Worm (Caenorhabditis elegans) whole organism, L3 larva: ENCODE results near the gene F17A2.13.
"Not testable (repeated sequence)": the region's sequence is repeated elsewhere in the genome, so short reads cannot be mapped to it uniquely, and the experiment has no call there.

Experiments used
- R02D3.7 ChIP-seq: fragments of 150-350 bp; optimal IDR thresholded peaks from 2 replicates; lab custom pipeline; 2014; ENCODE audit warnings: missing biosample characterization, missing genetic modification characterization
- ZK546.5 ChIP-seq: sonication (generic microtip); optimal IDR thresholded peaks from 2 replicates; lab custom pipeline; 2017; ENCODE audit warnings: missing biosample characterization, missing genetic modification characterization
- aly-2 ChIP-seq: fragments of 150-350 bp; optimal IDR thresholded peaks from 2 replicates; lab custom pipeline; 2014; ENCODE audit warnings: missing biosample characterization, missing genetic modification characterization
- ceh-16 ChIP-seq: sonication (generic microtip); optimal IDR thresholded peaks from 2 replicates; lab custom pipeline; 2017; ENCODE audit warnings: missing biosample characterization, missing genetic modification characterization
- egl-5 ChIP-seq: fragments of 150-350 bp; optimal IDR thresholded peaks from 2 replicates; lab custom pipeline; 2017; ENCODE audit warnings: missing biosample characterization, missing genetic modification reagents, missing genetic modification characterization, inconsistent platforms
- elt-2 ChIP-seq: sonication (generic microtip); optimal IDR thresholded peaks from 2 replicates; lab custom pipeline; 2016; ENCODE audit warnings: missing genetic modification reagents, mild to moderate bottlenecking, missing genetic modification characterization, missing compliant biosample characterization
- fkh-2 ChIP-seq: fragments of 150-350 bp; optimal IDR thresholded peaks from 2 replicates; lab custom pipeline; 2014; ENCODE audit warnings: missing biosample characterization, missing genetic modification reagents, missing genetic modification characterization
- fos-1 ChIP-seq: fragments of 150-350 bp; optimal IDR thresholded peaks from 2 replicates; lab custom pipeline; 2014; ENCODE audit warnings: missing biosample characterization, missing genetic modification characterization
- jun-1 ChIP-seq: fragments of 150-350 bp; optimal IDR thresholded peaks from 2 replicates; lab custom pipeline; 2014; ENCODE audit warnings: missing biosample characterization, missing genetic modification reagents, missing genetic modification characterization
- lin-15B ChIP-seq: fragments of 150-350 bp; optimal IDR thresholded peaks from 2 replicates; lab custom pipeline; 2014; ENCODE audit warnings: missing biosample characterization, missing genetic modification characterization
- lin-39 ChIP-seq: fragments of 150-350 bp; optimal IDR thresholded peaks from 2 replicates; lab custom pipeline; 2018; ENCODE audit warnings: missing biosample characterization, missing genetic modification reagents, missing genetic modification characterization
- lsy-12 ChIP-seq: sonication (generic microtip); optimal IDR thresholded peaks from 2 replicates; lab custom pipeline; 2016; ENCODE audit warnings: mild to moderate bottlenecking, missing genetic modification characterization, missing compliant biosample characterization
- mdl-1 ChIP-seq: fragments of 150-350 bp; optimal IDR thresholded peaks from 2 replicates; lab custom pipeline; 2014; ENCODE audit warnings: missing biosample characterization, missing genetic modification characterization
- nfya-1 ChIP-seq: sonication (generic microtip); optimal IDR thresholded peaks from 2 replicates; lab custom pipeline; 2017; ENCODE audit warnings: missing genetic modification characterization, mild to moderate bottlenecking, missing compliant biosample characterization, antibody characterized with exemption, moderate library complexity; ENCODE audit not compliant: insufficient read depth
- nhr-11 ChIP-seq: fragments of 150-350 bp; optimal IDR thresholded peaks from 2 replicates; lab custom pipeline; 2014; ENCODE audit warnings: missing biosample characterization, missing genetic modification characterization
- nhr-12 ChIP-seq: fragments of 150-350 bp; optimal IDR thresholded peaks from 2 replicates; lab custom pipeline; 2014; ENCODE audit warnings: missing biosample characterization, missing genetic modification characterization
- nhr-23 ChIP-seq: fragments of 150-350 bp; optimal IDR thresholded peaks from 2 replicates; lab custom pipeline; 2014; ENCODE audit warnings: missing biosample characterization, missing genetic modification reagents, missing genetic modification characterization
- nhr-237 ChIP-seq: fragments of 150-350 bp; optimal IDR thresholded peaks from 2 replicates; lab custom pipeline; 2014; ENCODE audit warnings: missing biosample characterization, missing genetic modification characterization
- nhr-25 ChIP-seq: sonication (generic microtip); optimal IDR thresholded peaks from 2 replicates; lab custom pipeline; 2017; ENCODE audit warnings: missing biosample characterization, missing genetic modification characterization
- nhr-28 ChIP-seq: fragments of 150-350 bp; optimal IDR thresholded peaks from 2 replicates; lab custom pipeline; 2014; ENCODE audit warnings: missing biosample characterization, missing genetic modification characterization
- nhr-43 ChIP-seq: sonication (generic microtip); optimal IDR thresholded peaks from 2 replicates; lab custom pipeline; 2016; ENCODE audit warnings: mild to moderate bottlenecking, missing genetic modification characterization, missing compliant biosample characterization; ENCODE audit not compliant: poor library complexity, severe bottlenecking
- sea-2 ChIP-seq: fragments of 150-350 bp; sonication (generic microtip); optimal IDR thresholded peaks from 4 replicates; lab custom pipeline; 2014; ENCODE audit warnings: missing biosample characterization, missing genetic modification reagents, missing genetic modification characterization
- snpc-4 ChIP-seq: fragments of 150-350 bp; optimal IDR thresholded peaks from 2 replicates; lab custom pipeline; 2014; ENCODE audit warnings: missing biosample characterization, missing genetic modification characterization
- tbx-2 ChIP-seq: sonication (generic microtip); optimal IDR thresholded peaks from 2 replicates; lab custom pipeline; 2016; ENCODE audit warnings: mild to moderate bottlenecking, missing genetic modification characterization, missing compliant biosample characterization
- unc-62 ChIP-seq: fragments of 150-350 bp; sonication (generic microtip); optimal IDR thresholded peaks from 4 replicates; lab custom pipeline; 2014; ENCODE audit warnings: missing biosample characterization, missing genetic modification reagents, missing genetic modification characterization
- zag-1 ChIP-seq: fragments of 150-350 bp; optimal IDR thresholded peaks from 2 replicates; lab custom pipeline; 2014; ENCODE audit warnings: missing biosample characterization, missing genetic modification characterization
- ztf-11 ChIP-seq: fragments of 150-350 bp; optimal IDR thresholded peaks from 2 replicates; lab custom pipeline; 2014; ENCODE audit warnings: missing biosample characterization, missing genetic modification characterization
- ztf-4 ChIP-seq: fragments of 150-350 bp; optimal IDR thresholded peaks from 2 replicates; lab custom pipeline; 2014; ENCODE audit warnings: missing biosample characterization, missing genetic modification characterization

The F17A2.13 gene

DNA sequence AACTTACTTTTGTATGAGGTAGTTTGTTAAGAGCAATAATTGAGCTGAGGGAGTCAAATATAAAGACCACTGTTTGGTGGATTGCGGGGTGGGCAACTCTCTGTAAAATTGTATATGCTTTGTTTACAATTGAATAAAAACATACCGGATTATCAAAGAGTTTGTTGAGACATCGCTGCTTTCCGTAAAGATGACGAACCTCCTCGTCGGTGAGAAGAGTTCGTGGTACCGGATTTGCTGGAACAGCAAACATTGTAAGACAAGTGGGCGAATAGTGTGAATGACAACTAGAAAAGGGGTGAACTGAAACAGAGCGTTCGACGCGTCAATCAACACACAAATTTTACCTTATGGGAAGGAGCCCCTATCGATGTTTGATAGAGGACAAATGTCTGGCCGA lies 25.1 kb upstream of the F17A2.13 start, which contains the start of gene W06D11.2:
Gene W06D11.2 (minus strand): TSS at position 339 of the 400 bp plus-strand sequence.
- TF ChIP-seq fkh-2 (tag; lab: Kevin White, UChicago) (no peak), mdl-1 (tag; lab: Kevin White, UChicago) (no peak), ztf-4 (no peak)

DNA sequence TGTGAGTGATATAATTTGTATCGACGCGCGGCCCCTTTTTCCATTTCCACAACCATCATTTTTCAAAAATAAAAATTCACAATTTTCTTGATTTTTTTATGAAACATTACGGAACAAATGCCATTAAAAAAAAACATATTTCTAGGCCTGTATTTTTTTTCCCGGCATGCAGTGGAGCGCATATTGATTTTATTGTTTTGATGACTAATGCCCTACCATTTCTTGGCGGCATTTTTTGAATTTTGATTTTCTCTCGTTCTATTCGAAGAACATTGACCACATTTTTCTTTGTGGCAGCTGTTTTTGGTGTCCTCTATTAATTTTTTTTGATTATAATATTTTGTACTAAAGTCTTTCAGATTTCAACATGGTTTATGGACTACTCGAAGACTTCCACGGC lies 23.1 kb upstream of the F17A2.13 start, which contains the start of gene W06D11.3:
Gene W06D11.3 (plus strand): TSS at position 360 of the 400 bp plus-strand sequence.
- TF ChIP-seq elt-2 (tag; lab: Kevin White, UChicago), result no peak
- TF ChIP-seq snpc-4 (tag; lab: Kevin White, UChicago), result no peak
- TF ChIP-seq lin-39 (tag; lab: Kevin White, UChicago), result no peak
- TF ChIP-seq jun-1 (tag; lab: Kevin White, UChicago), result no peak

DNA sequence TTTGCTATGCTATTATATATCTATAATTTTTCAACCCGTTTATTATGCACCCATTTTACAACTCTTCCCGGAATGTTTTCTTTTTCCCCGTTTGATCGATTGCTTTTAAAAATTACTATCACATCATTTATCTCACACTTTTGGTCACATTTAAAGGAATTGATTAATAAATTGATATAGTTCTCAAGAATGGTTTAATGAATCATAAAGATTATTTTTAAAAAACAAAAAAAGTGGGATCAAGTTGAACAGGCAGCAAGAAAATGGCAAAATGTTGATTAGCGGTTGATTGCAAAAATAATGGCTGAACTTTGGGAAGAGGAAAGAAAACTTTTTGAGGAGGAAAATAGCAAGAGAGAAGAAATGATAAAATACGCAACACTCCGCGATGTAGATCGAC lies 21.6 kb upstream of the F17A2.13 start, which contains the start of gene W06D11.5:
Gene W06D11.5 (plus strand): TSS at position 301 of the 400 bp plus-strand sequence.
- TF ChIP-seq R02D3.7 (tag; lab: Kevin White, UChicago), result no peak
- TF ChIP-seq aly-2 (tag; lab: Kevin White, UChicago), result no peak
- TF ChIP-seq ztf-11 (tag; lab: Kevin White, UChicago), result no peak
- no peak for TF ChIP-seq snpc-4 (tag; lab: Kevin White, UChicago)
- no peak for TF ChIP-seq tbx-2 (tag; lab: Kevin White, UChicago)
- TF ChIP-seq nhr-12 (tag; lab: Kevin White, UChicago), result no peak
- TF ChIP-seq fkh-2 (tag; lab: Kevin White, UChicago), result no peak
- no peak for TF ChIP-seq nhr-237
- no peak for TF ChIP-seq sea-2
- TF ChIP-seq egl-5 (tag; lab: Kevin White, UChicago), result no peak
- no peak for TF ChIP-seq unc-62 (GFP tag; lab: Kevin White, UChicago)
- TF ChIP-seq nhr-23 (tag; lab: Kevin White, UChicago), result no peak
- no peak for TF ChIP-seq fos-1 (tag; lab: Kevin White, UChicago)
- no peak for TF ChIP-seq nhr-43 (tag; lab: Kevin White, UChicago)
- TF ChIP-seq lin-15B (tag; lab: Kevin White, UChicago), result no peak

DNA sequence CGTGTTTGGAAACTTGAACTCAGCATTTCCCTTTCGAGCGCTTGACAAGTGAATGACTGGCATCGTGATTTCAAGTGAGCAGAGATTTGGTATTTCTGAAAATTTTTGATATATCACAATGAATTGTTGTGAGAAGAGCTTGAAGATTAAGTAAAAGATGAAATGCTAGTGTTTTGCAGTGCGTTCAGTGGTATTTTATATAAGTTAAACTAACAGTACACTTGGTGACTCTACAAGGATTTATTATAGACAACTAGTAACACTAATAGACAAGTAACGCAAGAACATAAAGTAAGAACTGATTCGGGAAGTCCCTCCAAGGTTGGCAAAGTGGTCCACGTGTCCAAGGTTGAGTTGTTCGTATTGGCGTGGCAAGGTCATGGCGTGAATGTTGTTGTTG lies 18.7 kb upstream of the F17A2.13 start, which contains the start of gene dot-1.3:
Gene dot-1.3 (minus strand): TSS at position 101 of the 400 bp plus-strand sequence.
- TF ChIP-seq snpc-4, R02D3.7, jun-1 (tag; lab: Kevin White, UChicago): not testable (repeated sequence)
- TF ChIP-seq, all 47 proteins: peak for 0; not testable (repeated sequence) for 47

DNA sequence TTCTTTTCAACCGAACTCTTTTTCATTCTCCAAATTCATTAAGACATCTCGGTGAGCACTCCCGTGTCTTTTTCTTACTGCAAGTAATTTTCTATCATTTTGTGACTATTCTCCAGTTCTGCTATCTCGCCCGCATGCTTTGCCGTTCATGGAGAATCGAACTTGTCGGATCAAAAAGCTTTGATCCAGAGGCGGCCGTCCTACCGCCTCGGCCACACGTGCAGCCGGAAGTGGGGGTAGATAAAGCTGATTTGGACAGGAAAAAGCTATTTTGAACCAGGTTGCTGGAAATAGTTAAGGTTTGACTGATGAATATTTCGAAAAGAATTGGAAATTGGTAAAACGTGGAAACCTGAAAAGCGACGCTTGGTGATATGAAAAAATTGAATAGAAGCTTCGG lies 17.2 kb upstream of the F17A2.13 start:
- no peak for TF ChIP-seq ZK546.5 (tag; lab: Kevin White, UChicago)
- TF ChIP-seq snpc-4 (tag; lab: Kevin White, UChicago), result no peak
- no peak for TF ChIP-seq nfya-1 (tag; lab: Kevin White, UChicago)
- no peak for TF ChIP-seq nhr-25 (tag; lab: Kevin White, UChicago)
- TF ChIP-seq nhr-11 (tag; lab: Kevin White, UChicago), result no peak
- no peak for TF ChIP-seq ztf-11 (tag; lab: Kevin White, UChicago)
- TF ChIP-seq ceh-16, result no peak
- no peak for TF ChIP-seq lsy-12

DNA sequence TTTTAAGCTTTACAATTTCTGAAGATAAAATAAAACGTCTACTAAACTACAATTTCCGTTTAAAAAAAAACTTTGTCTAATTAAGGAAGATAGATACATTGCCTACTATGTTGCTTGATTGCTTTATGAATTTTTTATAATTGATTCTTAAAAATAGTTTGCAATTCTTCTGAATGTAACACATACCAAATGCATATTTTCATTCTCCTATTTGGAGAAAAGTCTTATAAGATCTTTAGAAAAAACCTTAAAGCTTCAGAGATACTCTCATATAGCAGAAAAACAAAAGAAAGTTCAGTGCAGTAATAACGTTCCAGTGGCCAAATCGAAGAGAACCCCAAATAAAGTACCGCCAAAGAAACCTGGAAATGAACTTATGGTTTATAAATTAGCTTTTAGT lies 14.9 kb upstream of the F17A2.13 start, which contains the start of gene phf-32:
Gene phf-32 (plus strand): TSS at position 301 of the 400 bp plus-strand sequence.
- TF ChIP-seq nhr-237, result no peak
- TF ChIP-seq fos-1 (tag; lab: Kevin White, UChicago), result no peak
- TF ChIP-seq snpc-4 (tag; lab: Kevin White, UChicago), result no peak
- no peak for TF ChIP-seq unc-62 (GFP tag; lab: Kevin White, UChicago)
- TF ChIP-seq nhr-28 (tag; lab: Kevin White, UChicago), result no peak
- TF ChIP-seq R02D3.7 (tag; lab: Kevin White, UChicago), result no peak
- TF ChIP-seq nhr-12 (tag; lab: Kevin White, UChicago), result no peak
- TF ChIP-seq lin-15B (tag; lab: Kevin White, UChicago), result no peak
- no peak for TF ChIP-seq nhr-25 (tag; lab: Kevin White, UChicago)
- TF ChIP-seq sea-2, result no peak
- TF ChIP-seq elt-2 (tag; lab: Kevin White, UChicago), result no peak
- no peak for TF ChIP-seq zag-1 (tag; lab: Kevin White, UChicago)
